Fruit fly (Drosophila melanogaster): ENCODE results near the gene chinmo.

Gene chinmo

DNA sequence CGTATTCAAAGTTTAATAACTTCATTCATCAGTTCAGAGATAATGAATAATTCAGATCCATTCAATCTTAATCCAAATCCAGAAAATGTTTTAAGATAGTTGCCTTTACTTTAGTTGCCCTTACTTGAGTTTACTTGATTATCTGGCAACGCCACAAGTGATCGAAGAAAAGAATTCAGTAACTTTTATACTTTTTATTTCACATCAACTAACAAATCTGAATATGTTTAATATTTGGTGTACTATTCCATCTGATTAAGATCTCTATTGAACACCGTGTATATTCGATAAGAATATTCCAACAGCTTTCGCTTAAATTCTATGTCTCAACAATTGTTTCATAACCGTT is 73.5 kb downstream of the chinmo start:
- no peak for TF ChIP-seq CG17801 (GFP tag; optimal IDR thresholded peaks at IDR 0.05; ENCODE audit: partially characterized antibody)

DNA sequence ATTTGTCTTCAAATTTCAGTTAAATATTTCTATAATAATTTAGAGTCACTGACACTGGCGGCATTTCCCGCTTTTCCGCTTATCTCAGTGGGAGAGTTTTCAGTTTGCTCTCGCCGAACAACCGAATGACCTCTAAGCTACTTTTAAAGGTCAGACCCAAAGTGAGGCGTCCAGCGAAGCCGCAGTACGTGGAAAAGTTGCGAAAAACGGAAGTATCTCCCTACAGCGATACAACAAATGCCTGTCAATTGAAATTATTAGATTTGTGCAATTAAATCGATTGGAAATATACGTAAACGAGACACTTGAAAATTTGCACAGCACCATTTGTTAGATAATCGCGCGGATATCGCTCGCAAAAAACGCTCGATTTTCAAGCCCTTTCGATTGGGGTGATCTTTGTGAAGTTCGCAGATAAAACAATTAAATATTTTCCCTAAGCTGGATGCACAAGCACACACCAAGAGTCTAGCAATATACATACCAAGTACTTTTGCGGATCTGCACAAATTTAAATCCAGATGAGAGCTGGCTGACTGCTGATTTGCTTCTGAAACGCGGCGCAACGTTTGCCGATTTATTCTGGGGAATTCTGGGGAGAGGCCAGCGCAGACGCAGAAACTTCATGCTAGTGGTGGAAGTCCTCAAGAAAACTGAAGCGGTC is 76.2 kb downstream of the chinmo start:
- no peak for TF ChIP-seq CG17801 (GFP tag; optimal IDR thresholded peaks at IDR 0.05; ENCODE audit: partially characterized antibody)

dm6 chr2L:1727826-1728619 is 77.0 kb downstream of the chinmo start:
- peak; percentile 99 for TF ChIP-seq CG17801 (GFP tag; optimal IDR thresholded peaks at IDR 0.05; ENCODE audit: partially characterized antibody)

DNA sequence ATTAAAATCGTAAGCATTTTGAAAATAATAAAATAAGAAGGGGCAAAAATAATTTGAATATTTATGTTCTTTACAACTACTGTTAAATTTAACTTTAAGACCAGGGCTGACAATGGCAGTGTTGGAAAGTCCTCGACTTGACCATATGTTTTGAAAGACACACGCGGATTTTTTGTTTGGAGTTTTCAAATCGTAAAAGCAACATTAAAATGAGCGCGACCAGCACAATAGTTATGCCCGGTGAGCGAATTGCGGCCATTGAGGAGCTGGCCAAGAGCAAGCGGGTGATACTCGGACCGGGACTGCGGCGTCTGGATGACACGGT is 77.5 kb downstream of the chinmo start, which contains the start of gene Rrp40:
Rrp40 (plus strand) TSS at position 113 of the 325 bp plus-strand sequence.
- no peak for TF ChIP-seq CG17801 (GFP tag; optimal IDR thresholded peaks at IDR 0.05; ENCODE audit: partially characterized antibody)

dm6 chr2L:1729607-1730011 is 78.6 kb downstream of the chinmo start, which contains the start of the genes Eno and CG31937:
Gene Eno (minus strand): TSS chr2L:1729636.
Gene CG31937 (plus strand): TSS chr2L:1729887.
- TF ChIP-seq CG17801 (GFP tag; optimal IDR thresholded peaks at IDR 0.05; ENCODE audit: partially characterized antibody), result peak; percentile 60

dm6 chr2L:1730914-1731313 is 79.9 kb downstream of the chinmo start:
- TF ChIP-seq CG17801 (GFP tag; optimal IDR thresholded peaks at IDR 0.05; ENCODE audit: partially characterized antibody), result peak; percentile 35

DNA sequence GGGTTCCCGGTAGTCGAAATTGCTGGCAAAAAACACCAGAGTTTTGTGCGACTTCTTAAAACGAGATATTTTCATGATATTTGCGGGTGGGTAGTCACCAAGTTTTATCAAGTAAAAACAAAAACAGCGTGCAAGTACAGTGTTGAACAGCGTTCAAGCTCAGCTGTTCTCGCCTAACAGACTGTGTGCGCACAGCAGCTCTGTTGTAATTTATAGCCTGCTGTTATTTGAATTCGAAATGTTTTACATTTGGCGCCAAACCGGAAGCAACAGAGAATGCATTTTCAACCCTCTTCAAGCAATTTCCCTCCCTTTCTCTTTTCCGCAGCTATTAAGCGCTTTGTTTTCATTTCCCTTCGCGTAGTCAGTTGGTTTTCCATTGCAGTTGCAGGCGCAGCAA is 81.1 kb downstream of the chinmo start, which contains the start of the genes CG17652 and CG17646:
CG17652 (minus strand) TSS at position 168 of the 400 bp plus-strand sequence.
CG17646 (plus strand) TSS at position 336 of the 400 bp plus-strand sequence.
- no peak for TF ChIP-seq CG17801 (GFP tag; optimal IDR thresholded peaks at IDR 0.05; ENCODE audit: partially characterized antibody)

DNA sequence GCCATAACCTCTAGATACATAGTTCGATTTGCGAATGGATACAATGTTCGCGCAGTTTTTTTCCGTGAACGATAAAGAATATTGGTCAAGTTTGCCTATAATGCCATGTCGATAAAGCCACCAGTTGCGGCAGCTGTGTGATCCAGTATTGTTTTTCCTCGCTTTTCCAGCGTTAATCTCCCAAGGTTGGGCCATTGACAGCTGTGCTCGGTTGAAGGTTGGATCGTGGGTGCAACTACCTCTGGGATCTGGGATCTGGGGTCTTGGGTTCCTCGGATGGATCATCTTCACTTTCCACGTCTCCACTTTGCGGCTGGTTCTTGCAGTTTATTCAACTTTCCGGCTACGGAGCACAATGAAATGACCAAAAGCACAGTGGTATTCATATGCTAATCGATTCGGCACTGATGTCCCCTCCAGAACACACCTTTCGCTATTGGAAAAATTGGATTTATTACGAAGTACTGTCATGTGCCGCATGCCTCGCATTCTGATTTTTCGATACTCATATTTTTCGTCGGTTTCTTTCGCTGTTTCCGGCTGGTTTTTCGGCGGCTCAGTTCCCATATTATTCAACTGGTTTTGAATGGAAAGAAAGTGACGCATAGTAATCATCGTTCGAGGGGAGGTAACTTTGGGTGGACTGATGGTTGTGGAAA is 82.2 kb downstream of the chinmo start:
- TF ChIP-seq CG17801 (GFP tag; optimal IDR thresholded peaks at IDR 0.05; ENCODE audit: partially characterized antibody), result no peak

- TF ChIP-seq CG17801 (GFP tag; optimal IDR thresholded peaks at IDR 0.05; ENCODE audit: partially characterized antibody), result no peak
Measured at dm6 chr2L:1735133-1735532, 84.1 kb downstream of the chinmo start.

dm6 chr2L:1737057-1737581 is 86.1 kb downstream of the chinmo start:
- TF ChIP-seq CG17801 (GFP tag; optimal IDR thresholded peaks at IDR 0.05; ENCODE audit: partially characterized antibody), result peak; percentile 63

DNA sequence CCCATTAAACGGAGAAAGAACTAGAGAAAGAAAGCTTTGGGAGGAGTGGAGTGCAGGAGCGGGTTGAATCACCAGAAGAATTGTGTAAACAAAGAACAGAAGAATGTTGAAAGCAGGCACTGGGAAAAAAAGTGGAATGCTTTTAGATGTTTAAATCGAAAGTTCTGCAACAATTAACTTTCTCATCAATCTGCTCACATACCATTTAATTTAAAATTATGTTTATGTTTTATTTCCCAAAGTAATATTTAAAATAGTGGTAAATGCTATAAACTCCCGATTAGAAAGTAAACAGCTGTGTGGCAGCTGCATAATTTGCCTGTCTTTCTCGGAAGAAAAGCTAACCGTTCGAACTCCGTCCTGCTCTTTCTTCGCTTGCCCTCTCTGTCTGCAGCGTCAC is 87.0 kb downstream of the chinmo start:
- TF ChIP-seq CG17801 (GFP tag; optimal IDR thresholded peaks at IDR 0.05; ENCODE audit: partially characterized antibody), result no peak

dm6 chr2L:1740095-1740494 is 89.0 kb downstream of the chinmo start:
- TF ChIP-seq CG17801 (GFP tag; optimal IDR thresholded peaks at IDR 0.05; ENCODE audit: partially characterized antibody), result no peak

- TF ChIP-seq CG17801 (GFP tag; optimal IDR thresholded peaks at IDR 0.05; ENCODE audit: partially characterized antibody), result no peak
Measured at dm6 chr2L:1743800-1744199, 92.7 kb downstream of the chinmo start.

- no peak for TF ChIP-seq CG17801 (GFP tag; optimal IDR thresholded peaks at IDR 0.05; ENCODE audit: partially characterized antibody)
Measured at dm6 chr2L:1748410-1748809, 97.4 kb downstream of the chinmo start.

- no peak for TF ChIP-seq CG17801 (GFP tag; optimal IDR thresholded peaks at IDR 0.05; ENCODE audit: partially characterized antibody)
Measured at dm6 chr2L:1751953-1752352, 100.9 kb downstream of the chinmo start, which contains the start of the genes CG17712 and CG17648. Gene CG17712 (minus strand): TSS chr2L:1752122. Gene CG17648 (plus strand): TSS chr2L:1752308.
